Fruit fly (Drosophila melanogaster): ENCODE data around the gene CG34179.

dm6 chr2L:6086771-6087170 is 38.3 kb upstream of the CG34179 start:
- TF ChIP-seq psq (optimal IDR thresholded peaks at IDR 0.05) = no peak
- no peak for TF ChIP-seq pan (optimal IDR thresholded peaks at IDR 0.05)
- TF ChIP-seq Dll (optimal IDR thresholded peaks at IDR 0.05) = no peak
